Worm (Caenorhabditis elegans) whole organism, mixed stage, embryonic: ENCODE measurements around the gene K10H10.7.

Experiments
- M03D4.4 ChIP-seq: sonication (generic microtip); optimal IDR thresholded peaks from 2 replicates; lab custom pipeline; 2017; ENCODE audit warnings: mild to moderate bottlenecking, missing genetic modification characterization, missing compliant biosample characterization
- bed-3 ChIP-seq: fragments of 200-800 bp; sonication (Bioruptor generic); optimal IDR thresholded peaks from 3 replicates; lab custom pipeline; 2018; ENCODE audit warnings: mild to moderate bottlenecking, missing genetic modification characterization, moderate library complexity, missing compliant biosample characterization
- blmp-1 ChIP-seq: fragments of 150-350 bp; optimal IDR thresholded peaks from 2 replicates; lab custom pipeline; 2014; ENCODE audit warnings: missing biosample characterization, missing genetic modification characterization
- ceh-39 ChIP-seq: fragments of 150-350 bp; optimal IDR thresholded peaks from 2 replicates; lab custom pipeline; 2014; ENCODE audit warnings: missing biosample characterization, missing genetic modification characterization
- ceh-43 ChIP-seq: fragments of 200-800 bp; sonication (Bioruptor generic); optimal IDR thresholded peaks from 2 replicates; lab custom pipeline; 2018; ENCODE audit warnings: mild to moderate bottlenecking, missing genetic modification characterization, moderate library complexity, missing compliant biosample characterization
- ceh-83 ChIP-seq: fragments of 200-800 bp; sonication (Bioruptor generic); optimal IDR thresholded peaks from 2 replicates; lab custom pipeline; 2018; ENCODE audit warnings: mild to moderate bottlenecking, missing genetic modification characterization, missing compliant biosample characterization
- ces-1 ChIP-seq: fragments of 150-350 bp; optimal IDR thresholded peaks from 2 replicates; lab custom pipeline; 2014; ENCODE audit warnings: missing biosample characterization, missing genetic modification reagents, missing genetic modification characterization
- cnd-1 ChIP-seq: fragments of 200-800 bp; sonication (Bioruptor generic); optimal IDR thresholded peaks from 2 replicates; lab custom pipeline; 2018; ENCODE audit warnings: mild to moderate bottlenecking, missing genetic modification characterization, missing compliant biosample characterization
- drap-1 ChIP-seq: fragments of 200-800 bp; sonication (Bioruptor generic); optimal IDR thresholded peaks from 3 replicates; lab custom pipeline; 2018; ENCODE audit warnings: mild to moderate bottlenecking, missing genetic modification characterization, missing compliant biosample characterization
- elt-1 ChIP-seq: sonication (generic microtip); optimal IDR thresholded peaks from 2 replicates; lab custom pipeline; 2017; ENCODE audit warnings: missing genetic modification characterization, mild to moderate bottlenecking, missing compliant biosample characterization, antibody characterized with exemption, moderate library complexity, borderline replicate concordance; ENCODE audit not compliant: insufficient read depth
- elt-3 ChIP-seq: fragments of 150-350 bp; optimal IDR thresholded peaks from 2 replicates; lab custom pipeline; 2014; ENCODE audit warnings: missing biosample characterization, missing genetic modification characterization
- flh-1 ChIP-seq: fragments of 200-800 bp; sonication (Bioruptor generic); optimal IDR thresholded peaks from 2 replicates; lab custom pipeline; 2018; ENCODE audit warnings: mild to moderate bottlenecking, missing genetic modification characterization, moderate library complexity, missing compliant biosample characterization
- ham-2 ChIP-seq: fragments of 200-800 bp; sonication (Bioruptor generic); optimal IDR thresholded peaks from 2 replicates; lab custom pipeline; 2018; ENCODE audit warnings: mild to moderate bottlenecking, missing genetic modification characterization, missing compliant biosample characterization
- hlh-1 ChIP-seq: fragments of 150-350 bp; optimal IDR thresholded peaks from 2 replicates; lab custom pipeline; 2014; ENCODE audit warnings: missing biosample characterization, missing genetic modification reagents, missing genetic modification characterization
- lin-13 ChIP-seq: fragments of 150-350 bp; optimal IDR thresholded peaks from 2 replicates; lab custom pipeline; 2014; ENCODE audit warnings: missing biosample characterization, missing genetic modification characterization
- lin-32 ChIP-seq: fragments of 200-800 bp; sonication (Bioruptor generic); optimal IDR thresholded peaks from 2 replicates; lab custom pipeline; 2018; ENCODE audit warnings: mild to moderate bottlenecking, missing genetic modification characterization, missing compliant biosample characterization
- lsy-2 ChIP-seq: fragments of 150-350 bp; optimal IDR thresholded peaks from 2 replicates; lab custom pipeline; 2014; ENCODE audit warnings: missing biosample characterization, missing genetic modification characterization
- mab-5 ChIP-seq: fragments of 150-350 bp; optimal IDR thresholded peaks from 2 replicates; lab custom pipeline; 2014; ENCODE audit warnings: missing biosample characterization, missing genetic modification characterization
- mep-1 ChIP-seq: fragments of 150-350 bp; optimal IDR thresholded peaks from 2 replicates; lab custom pipeline; 2017; ENCODE audit warnings: missing biosample characterization, missing genetic modification reagents, missing genetic modification characterization, inconsistent platforms
- mls-2 ChIP-seq: sonication (generic microtip); optimal IDR thresholded peaks from 2 replicates; lab custom pipeline; 2016; ENCODE audit warnings: mild to moderate bottlenecking, missing genetic modification characterization, moderate library complexity, missing compliant biosample characterization
- nhr-12 ChIP-seq: fragments of 150-350 bp; optimal IDR thresholded peaks from 2 replicates; lab custom pipeline; 2014; ENCODE audit warnings: missing biosample characterization, missing genetic modification characterization
- nhr-2 ChIP-seq: fragments of 150-350 bp; optimal IDR thresholded peaks from 2 replicates; lab custom pipeline; 2014; ENCODE audit warnings: missing biosample characterization, missing genetic modification characterization
- nhr-237 ChIP-seq: fragments of 150-350 bp; optimal IDR thresholded peaks from 2 replicates; lab custom pipeline; 2014; ENCODE audit warnings: missing biosample characterization, missing genetic modification characterization
- nhr-28 ChIP-seq: fragments of 150-350 bp; optimal IDR thresholded peaks from 2 replicates; lab custom pipeline; 2014; ENCODE audit warnings: missing biosample characterization, missing genetic modification characterization
- nhr-76 ChIP-seq: sonication (generic microtip); optimal IDR thresholded peaks from 2 replicates; lab custom pipeline; 2017; ENCODE audit warnings: missing biosample characterization, missing genetic modification characterization
- pha-4 ChIP-seq: fragments of 150-350 bp; optimal IDR thresholded peaks from 2 replicates; lab custom pipeline; 2018; ENCODE audit warnings: missing biosample characterization, missing genetic modification reagents, missing genetic modification characterization
- sem-2 ChIP-seq: fragments of 200-800 bp; sonication (Bioruptor generic); optimal IDR thresholded peaks from 2 replicates; lab custom pipeline; 2018; ENCODE audit warnings: mild to moderate bottlenecking, missing genetic modification characterization, missing compliant biosample characterization
- snpc-4 ChIP-seq: fragments of 150-350 bp; optimal IDR thresholded peaks from 2 replicates; lab custom pipeline; 2014; ENCODE audit warnings: missing biosample characterization, missing genetic modification characterization
- sptf-1 ChIP-seq: sonication (generic microtip); optimal IDR thresholded peaks from 2 replicates; lab custom pipeline; 2017; ENCODE audit warnings: mild to moderate bottlenecking, missing genetic modification characterization, moderate library complexity, missing compliant biosample characterization
- tbx-8 ChIP-seq: fragments of 200-800 bp; sonication (Bioruptor generic); optimal IDR thresholded peaks from 2 replicates; lab custom pipeline; 2018; ENCODE audit warnings: mild to moderate bottlenecking, missing genetic modification characterization, moderate library complexity, missing compliant biosample characterization
- unc-120 ChIP-seq: sonication (generic microtip); optimal IDR thresholded peaks from 2 replicates; lab custom pipeline; 2017; ENCODE audit warnings: missing genetic modification characterization, missing compliant biosample characterization; ENCODE audit not compliant: poor library complexity, severe bottlenecking
- unc-39 ChIP-seq: fragments of 150-350 bp; optimal IDR thresholded peaks from 2 replicates; lab custom pipeline; 2014; ENCODE audit warnings: missing biosample characterization, missing genetic modification characterization
- unc-62 ChIP-seq: fragments of 150-350 bp; optimal IDR thresholded peaks from 2 replicates; lab custom pipeline; 2014; ENCODE audit warnings: missing biosample characterization, missing genetic modification reagents, missing genetic modification characterization
- zip-8 ChIP-seq: fragments of 150-350 bp; optimal IDR thresholded peaks from 2 replicates; lab custom pipeline; 2014; ENCODE audit warnings: missing biosample characterization, missing genetic modification characterization
- ztf-11 ChIP-seq: fragments of 150-350 bp; optimal IDR thresholded peaks from 2 replicates; lab custom pipeline; 2014; ENCODE audit warnings: missing biosample characterization, missing genetic modification characterization

K10H10.7 gene

ce11 chrII:14497848-14498247, 9.6 kb downstream of the K10H10.7 start, which contains the start of gene dhs-8:
dhs-8 (plus strand) TSS chrII:14498026.
- no peak for TF ChIP-seq ces-1 (GFP tag; lab: Kevin White, UChicago)
- no peak for TF ChIP-seq bed-3
- TF ChIP-seq blmp-1 (tag; lab: Kevin White, UChicago): no peak
- no peak for TF ChIP-seq nhr-76 (tag; lab: Kevin White, UChicago)
- TF ChIP-seq ztf-11 (tag; lab: Kevin White, UChicago): no peak
- no peak for TF ChIP-seq mls-2 (tag; lab: Kevin White, UChicago)
- peak; percentile 12 for TF ChIP-seq nhr-28 (tag; lab: Kevin White, UChicago)
- peak; percentile 25 for TF ChIP-seq nhr-12 (tag; lab: Kevin White, UChicago)
- no peak for TF ChIP-seq elt-1 (tag; lab: Kevin White, UChicago)
- TF ChIP-seq nhr-237: no peak
- no peak for TF ChIP-seq ceh-39 (tag; lab: Kevin White, UChicago)
- no peak for TF ChIP-seq elt-3 (tag; lab: Kevin White, UChicago)
- TF ChIP-seq mab-5: no peak
- no peak for TF ChIP-seq ceh-83 (GFP tag; lab: Kevin White, UChicago)
- TF ChIP-seq lin-13 (tag; lab: Kevin White, UChicago): no peak

ce11 chrII:14496809-14497208, 10.7 kb downstream of the K10H10.7 start:
- TF ChIP-seq nhr-76 (tag; lab: Kevin White, UChicago) (no peak), ceh-39 (tag; lab: Kevin White, UChicago) (peak; percentile 39), sptf-1 (tag; lab: Kevin White, UChicago) (peak; percentile 94), lsy-2 (tag; lab: Kevin White, UChicago) (peak; percentile 49), hlh-1 (tag; lab: Kevin White, UChicago) (peak; percentile 87), unc-39 (tag; lab: Kevin White, UChicago) (no peak), ceh-43 (GFP tag; lab: Kevin White, UChicago) (peak; percentile 88), cnd-1 (tag; lab: Kevin White, UChicago) (peak; percentile 94), mep-1 (peak; percentile 54), pha-4 (tag; lab: Kevin White, UChicago) (peak; percentile 80), snpc-4 (tag; lab: Kevin White, UChicago) (no peak), nhr-28 (tag; lab: Kevin White, UChicago) (peak; percentile 63), flh-1 (GFP tag; lab: Kevin White, UChicago) (peak; percentile 71), ces-1 (GFP tag; lab: Kevin White, UChicago) (no peak), unc-120 (tag; lab: Kevin White, UChicago) (peak; percentile 90), ham-2 (GFP tag; lab: Kevin White, UChicago) (peak; percentile 89), zip-8 (tag; lab: Kevin White, UChicago) (no peak), M03D4.4 (peak; percentile 93), nhr-237 (peak; percentile 70), ceh-83 (GFP tag; lab: Kevin White, UChicago) (peak; percentile 96), drap-1 (GFP tag; lab: Kevin White, UChicago) (peak; percentile 88), mls-2 (tag; lab: Kevin White, UChicago) (peak; percentile 94), blmp-1 (tag; lab: Kevin White, UChicago) (no peak), lin-32 (GFP tag; lab: Kevin White, UChicago) (peak; percentile 94), nhr-2 (tag; lab: Kevin White, UChicago) (no peak), mab-5 (no peak), tbx-8 (GFP tag; lab: Kevin White, UChicago) (peak; percentile 82), ztf-11 (tag; lab: Kevin White, UChicago) (no peak), sem-2 (GFP tag; lab: Kevin White, UChicago) (peak; percentile 87), unc-62 (GFP tag; lab: Kevin White, UChicago) (peak; percentile 52), bed-3 (peak; percentile 82), elt-3 (tag; lab: Kevin White, UChicago) (peak; percentile 80), elt-1 (tag; lab: Kevin White, UChicago) (no peak), nhr-12 (tag; lab: Kevin White, UChicago) (peak; percentile 88), lin-13 (tag; lab: Kevin White, UChicago) (peak; percentile 72)

- TF ChIP-seq ceh-83 (GFP tag; lab: Kevin White, UChicago): no peak
- TF ChIP-seq elt-1 (tag; lab: Kevin White, UChicago): no peak
- TF ChIP-seq mab-5: no peak
- TF ChIP-seq nhr-2 (tag; lab: Kevin White, UChicago): no peak
- no peak for TF ChIP-seq pha-4 (tag; lab: Kevin White, UChicago)
- TF ChIP-seq snpc-4 (tag; lab: Kevin White, UChicago): no peak
- no peak for TF ChIP-seq elt-3 (tag; lab: Kevin White, UChicago)
- no peak for TF ChIP-seq nhr-28 (tag; lab: Kevin White, UChicago)
- no peak for TF ChIP-seq ztf-11 (tag; lab: Kevin White, UChicago)
- TF ChIP-seq sem-2 (GFP tag; lab: Kevin White, UChicago): no peak
- TF ChIP-seq cnd-1 (tag; lab: Kevin White, UChicago): no peak
- no peak for TF ChIP-seq lin-32 (GFP tag; lab: Kevin White, UChicago)
These were observed 12.1 kb downstream of the K10H10.7 start for ce11 chrII:14495341-14495740.
